Worm (Caenorhabditis elegans): ENCODE results near the gene arrd-14.

arrd-14 gene

ce11 chrII:13780792-13781248 lies 28.7 kb downstream of the arrd-14 start (continued):
- TF ChIP-seq pha-4 (tag; optimal IDR thresholded peaks at IDR 0.05) = no peak
- TF ChIP-seq repo-1 (tag; optimal IDR thresholded peaks at IDR 0.05) = peak; percentile 81
- no peak for TF ChIP-seq ztf-18 (tag; optimal IDR thresholded peaks at IDR 0.05)
- no peak for TF ChIP-seq F10E7.11 (tag; optimal IDR thresholded peaks at IDR 0.05)
- TF ChIP-seq nhr-80 (tag; optimal IDR thresholded peaks at IDR 0.05) = peak; percentile 95
- TF ChIP-seq ztf-25 (GFP tag; IDR thresholded peaks at IDR 0.05) = no peak
- no peak for TF ChIP-seq lin-40 (tag; optimal IDR thresholded peaks at IDR 0.05)
- TF ChIP-seq nhr-179 (tag; optimal IDR thresholded peaks at IDR 0.05) = peak; percentile 61
- TF ChIP-seq D2030.7 (GFP tag; IDR thresholded peaks at IDR 0.05) = no peak
- no peak for TF ChIP-seq bed-1 (GFP tag; IDR thresholded peaks at IDR 0.05)
- no peak for TF ChIP-seq F22D6.2 (tag; optimal IDR thresholded peaks at IDR 0.05)
- no peak for TF ChIP-seq attf-6 (GFP tag; IDR thresholded peaks at IDR 0.05)
- TF ChIP-seq sptf-2 (GFP tag; optimal IDR thresholded peaks at IDR 0.05) = no peak
- no peak for TF ChIP-seq Y95B8A.8 (GFP tag; IDR thresholded peaks at IDR 0.05)
- TF ChIP-seq T07F8.4 (tag; optimal IDR thresholded peaks at IDR 0.05) = no peak
- TF ChIP-seq attf-3 (GFP tag; conservative IDR thresholded peaks at IDR 0.05) = no peak
- no peak for TF ChIP-seq snpc-1.3 (tag; optimal IDR thresholded peaks at IDR 0.05; ENCODE audit: insufficient read depth)
- no peak for TF ChIP-seq ztf-6 (GFP tag; IDR thresholded peaks at IDR 0.05)
- no peak for TF ChIP-seq Y56A3A.18 (GFP tag; IDR thresholded peaks at IDR 0.05)
- TF ChIP-seq F55B11.4 (tag; optimal IDR thresholded peaks at IDR 0.05; ENCODE audit: borderline replicate concordance, insufficient read depth) = no peak
- TF ChIP-seq nfyb-1 (GFP tag; IDR thresholded peaks at IDR 0.05) = 0 out of 2 replicates have a peak, but pooled peaks have one; percentile 49
- no peak for TF ChIP-seq him-1 (tag; optimal IDR thresholded peaks at IDR 0.05)
- TF ChIP-seq ztf-28 (GFP tag; IDR thresholded peaks at IDR 0.05) = no peak
- peak; percentile 68 for TF ChIP-seq nhr-90 (tag; optimal IDR thresholded peaks at IDR 0.05)
- TF ChIP-seq Y53G8AR.9 (GFP tag; conservative IDR thresholded peaks at IDR 0.05) = peak; percentile 24; the same call in 1 of the 2 replicates
- TF ChIP-seq snpc-3.4 (tag; optimal IDR thresholded peaks at IDR 0.05) = no peak
- TF ChIP-seq akir-1 (GFP tag; optimal IDR thresholded peaks at IDR 0.05) = no peak
- TF ChIP-seq F52B5.7 (tag; optimal IDR thresholded peaks at IDR 0.05) = no peak
- no peak for TF ChIP-seq zim-3 (tag; optimal IDR thresholded peaks at IDR 0.05)
- no peak for TF ChIP-seq ccch-3 (GFP tag; optimal IDR thresholded peaks at IDR 0.05)
- no peak for TF ChIP-seq bed-2 (GFP tag; IDR thresholded peaks at IDR 0.05)
- peak; percentile 8 for TF ChIP-seq lsl-1 (GFP tag; optimal IDR thresholded peaks at IDR 0.05)
- TF ChIP-seq athp-1 (tag; optimal IDR thresholded peaks at IDR 0.05) = no peak
- TF ChIP-seq F23B12.7 (tag; optimal IDR thresholded peaks at IDR 0.05; ENCODE audit: insufficient read depth) = no peak
- no peak for TF ChIP-seq F57A8.1 (GFP tag; optimal IDR thresholded peaks at IDR 0.05)
- TF ChIP-seq B0035.1 (tag; optimal IDR thresholded peaks at IDR 0.05) = no peak
- peak; percentile 83 for TF ChIP-seq ZK185.1 (tag; optimal IDR thresholded peaks at IDR 0.05; ENCODE audit: poor library complexity, severe bottlenecking)
- TF ChIP-seq nhr-120 (GFP tag; IDR thresholded peaks at IDR 0.05) = no peak
- TF ChIP-seq sdz-38 (tag; optimal IDR thresholded peaks at IDR 0.05) = no peak
- TF ChIP-seq ama-1 (optimal IDR thresholded peaks at IDR 0.05) = no peak
- TF ChIP-seq ama-1 (GFP tag; optimal IDR thresholded peaks at IDR 0.05) = no peak
- peak; percentile 57 for TF ChIP-seq dox-1 (GFP tag; IDR thresholded peaks at IDR 0.05)
- TF ChIP-seq T26A5.8 (tag; optimal IDR thresholded peaks at IDR 0.05) = no peak
- no peak for TF ChIP-seq K12H6.12 (tag; optimal IDR thresholded peaks at IDR 0.05)
- TF ChIP-seq fkh-3 (tag; optimal IDR thresholded peaks at IDR 0.05) = no peak
- no peak for TF ChIP-seq snpc-1.1 (tag; optimal IDR thresholded peaks at IDR 0.05; ENCODE audit: insufficient read depth)
- peak; percentile 68 for TF ChIP-seq atf-7 (tag; optimal IDR thresholded peaks at IDR 0.05)
- no peak for TF ChIP-seq hmg-20 (GFP tag; IDR thresholded peaks at IDR 0.05)
- TF ChIP-seq C17E4.6 (GFP tag; IDR thresholded peaks at IDR 0.05) = no peak

All from whole organism, young adult.